Worm (Caenorhabditis elegans) whole organism, L1 larva: ENCODE data around the gene nlp-46.
A peak's percentile ranks its signal among the peaks of the same experiment; 100 is the strongest.

Source experiments
- C04F5.9 ChIP-seq: sonication (generic microtip); optimal IDR thresholded peaks from 2 replicates; lab custom pipeline; 2016; ENCODE audit warnings: missing genetic modification characterization, missing compliant biosample characterization
- C34B4.2 ChIP-seq: sonication (generic microtip); optimal IDR thresholded peaks from 2 replicates; lab custom pipeline; 2017; ENCODE audit warnings: mild to moderate bottlenecking, missing genetic modification characterization, missing compliant biosample characterization
- aly-2 ChIP-seq: fragments of 150-350 bp; optimal IDR thresholded peaks from 2 replicates; lab custom pipeline; 2014; ENCODE audit warnings: missing biosample characterization, missing genetic modification characterization
- ama-1 ChIP-seq: fragments of 150-350 bp; optimal IDR thresholded peaks from 2 replicates; lab custom pipeline; 2014
- blmp-1 ChIP-seq: fragments of 150-350 bp; optimal IDR thresholded peaks from 2 replicates; lab custom pipeline; 2014; ENCODE audit warnings: missing biosample characterization, missing genetic modification characterization
- ceh-63 ChIP-seq: fragments of 200-800 bp; sonication (Bioruptor generic); optimal IDR thresholded peaks from 2 replicates; lab custom pipeline; 2018; ENCODE audit warnings: mild to moderate bottlenecking, missing genetic modification characterization, missing compliant biosample characterization
- ceh-88 ChIP-seq: fragments of 200-800 bp; sonication (Bioruptor generic); IDR thresholded peaks from 2 replicates; pipeline ENCODE4 v1.3.6; 2022; ENCODE audit warnings: missing genetic modification characterization, missing compliant biosample characterization
- ceh-90 ChIP-seq: sonication (generic microtip); optimal IDR thresholded peaks from 2 replicates; lab custom pipeline; 2016; ENCODE audit warnings: missing genetic modification characterization, missing compliant biosample characterization
- ces-1 ChIP-seq: fragments of 150-350 bp; optimal IDR thresholded peaks from 2 replicates; lab custom pipeline; 2014; ENCODE audit warnings: missing biosample characterization, missing genetic modification reagents, missing genetic modification characterization
- efl-3 ChIP-seq: fragments of 200-800 bp; sonication (Bioruptor generic); optimal IDR thresholded peaks from 2 replicates; lab custom pipeline; 2018; ENCODE audit warnings: mild to moderate bottlenecking, missing genetic modification characterization, missing compliant biosample characterization
- egl-13 ChIP-seq: sonication (generic microtip); optimal IDR thresholded peaks from 2 replicates; lab custom pipeline; 2016; ENCODE audit warnings: missing genotype, missing genetic modification reagents, missing genetic modification characterization, missing compliant biosample characterization
- egl-27 ChIP-seq, 2 experiments: fragments of 150-350 bp in 1 of 2; sonication (generic microtip); optimal IDR thresholded peaks; 3 replicates each; lab custom pipeline; 2017 to 2018; ENCODE audit warnings: missing biosample characterization in 2 of 2, missing genetic modification characterization in 2 of 2, missing genetic modification reagents in 2 of 2
- elt-3 ChIP-seq, 6 experiments: fragments of 150-350 bp in 1 of 6; sonication (generic microtip); optimal IDR thresholded peaks; 2 replicates each; lab custom pipeline; 2017 to 2018; ENCODE audit warnings: missing biosample characterization in 6 of 6, missing genetic modification characterization in 6 of 6, inconsistent platforms in 1 of 6
- ets-5 ChIP-seq: fragments of 200-800 bp; sonication (Bioruptor generic); IDR thresholded peaks from 2 replicates; pipeline ENCODE4 v1.3.6; 2022; ENCODE audit warnings: missing genetic modification characterization, missing compliant biosample characterization
- fkh-4 ChIP-seq: sonication (generic microtip); optimal IDR thresholded peaks from 2 replicates; lab custom pipeline; 2016; ENCODE audit warnings: missing compliant biosample characterization, missing genetic modification characterization, borderline replicate concordance
- fkh-8 ChIP-seq: sonication (generic microtip); optimal IDR thresholded peaks from 2 replicates; lab custom pipeline; 2016; ENCODE audit warnings: mild to moderate bottlenecking, missing genetic modification characterization, missing compliant biosample characterization
- fos-1 ChIP-seq: fragments of 150-350 bp; optimal IDR thresholded peaks from 2 replicates; lab custom pipeline; 2014; ENCODE audit warnings: missing biosample characterization, missing genetic modification characterization
- grh-1 ChIP-seq: fragments of 200-800 bp; sonication (Bioruptor generic); IDR thresholded peaks from 2 replicates; pipeline ENCODE4 v1.3.6; 2022; ENCODE audit warnings: missing genetic modification reagents, missing genetic modification characterization, missing compliant biosample characterization
- hpl-2 ChIP-seq: fragments of 150-350 bp; optimal IDR thresholded peaks from 2 replicates; lab custom pipeline; 2014; ENCODE audit warnings: missing biosample characterization, missing genetic modification reagents, missing genetic modification characterization
- isw-1 ChIP-seq: fragments of 200-800 bp; sonication (Bioruptor generic); IDR thresholded peaks from 2 replicates; pipeline ENCODE4 v1.3.6; 2022; ENCODE audit warnings: missing genetic modification characterization, missing compliant biosample characterization
- lin-14 ChIP-seq: fragments of 200-800 bp; sonication (Bioruptor generic); optimal IDR thresholded peaks from 2 replicates; lab custom pipeline; 2018; ENCODE audit warnings: mild to moderate bottlenecking, missing genetic modification characterization, moderate library complexity, missing compliant biosample characterization
- lin-35 ChIP-seq, 2 experiments: fragments of 150-350 bp; optimal IDR thresholded peaks; 2 replicates each; lab custom pipeline; 2014; ENCODE audit warnings: missing biosample characterization in 2 of 2, missing genetic modification characterization in 2 of 2, missing genetic modification reagents in 2 of 2
- lir-3 ChIP-seq: sonication (generic microtip); optimal IDR thresholded peaks from 2 replicates; lab custom pipeline; 2016; ENCODE audit warnings: mild to moderate bottlenecking, missing genetic modification characterization, moderate library complexity, missing compliant biosample characterization; ENCODE audit not compliant: poor library complexity
- lsy-2 ChIP-seq, 2 experiments: fragments of 150-350 bp; optimal IDR thresholded peaks; 2 replicates each; lab custom pipeline; 2014; ENCODE audit warnings: missing biosample characterization in 2 of 2, missing genetic modification characterization in 2 of 2
- mef-2 ChIP-seq: fragments of 150-350 bp; optimal IDR thresholded peaks from 2 replicates; lab custom pipeline; 2014; ENCODE audit warnings: missing biosample characterization, missing genetic modification characterization
- mep-1 ChIP-seq: fragments of 150-350 bp; optimal IDR thresholded peaks from 2 replicates; lab custom pipeline; 2014; ENCODE audit warnings: missing biosample characterization, missing genetic modification characterization
- nhr-11 ChIP-seq: fragments of 150-350 bp; optimal IDR thresholded peaks from 2 replicates; lab custom pipeline; 2014; ENCODE audit warnings: missing biosample characterization, missing genetic modification characterization
- nhr-12 ChIP-seq: sonication (generic microtip); optimal IDR thresholded peaks from 2 replicates; lab custom pipeline; 2017; ENCODE audit warnings: missing biosample characterization, missing genetic modification characterization
- nhr-19 ChIP-seq: fragments of 200-800 bp; sonication (Bioruptor generic); conservative IDR thresholded peaks from 2 replicates; pipeline ENCODE4 v1.3.6; 2022; ENCODE audit warnings: missing genetic modification characterization, missing compliant biosample characterization
- nhr-20 ChIP-seq: sonication (generic microtip); optimal IDR thresholded peaks from 2 replicates; lab custom pipeline; 2016; ENCODE audit warnings: mild to moderate bottlenecking, missing genetic modification characterization, missing compliant biosample characterization
- nhr-47 ChIP-seq: sonication (generic microtip); optimal IDR thresholded peaks from 2 replicates; lab custom pipeline; 2016; ENCODE audit warnings: mild to moderate bottlenecking, missing genetic modification characterization, moderate library complexity, missing compliant biosample characterization
- nhr-71 ChIP-seq: sonication (generic microtip); optimal IDR thresholded peaks from 2 replicates; lab custom pipeline; 2016; ENCODE audit warnings: mild to moderate bottlenecking, missing genetic modification characterization, moderate library complexity, missing compliant biosample characterization
- nhr-77 ChIP-seq: fragments of 150-350 bp; optimal IDR thresholded peaks from 2 replicates; lab custom pipeline; 2014; ENCODE audit warnings: missing biosample characterization, missing genetic modification characterization
- nhr-84 ChIP-seq: sonication (generic microtip); optimal IDR thresholded peaks from 2 replicates; lab custom pipeline; 2017; ENCODE audit warnings: missing biosample characterization, missing genetic modification characterization
- nhr-85 ChIP-seq: sonication (generic microtip); peaks from one replicate; lab custom pipeline; 2016; ENCODE audit warnings: missing genetic modification characterization, inconsistent platforms, missing compliant biosample characterization
- nhr-90 ChIP-seq: sonication (generic microtip); optimal IDR thresholded peaks from 2 replicates; lab custom pipeline; 2016; ENCODE audit warnings: mild to moderate bottlenecking, missing genetic modification characterization, missing compliant biosample characterization; ENCODE audit not compliant: poor library complexity
- pag-3 ChIP-seq: sonication (generic microtip); optimal IDR thresholded peaks from 2 replicates; lab custom pipeline; 2017; ENCODE audit warnings: missing genetic modification characterization, mild to moderate bottlenecking, missing compliant biosample characterization, antibody characterized with exemption, borderline replicate concordance; ENCODE audit not compliant: insufficient read depth
- pax-3 ChIP-seq: fragments of 200-800 bp; sonication (Bioruptor generic); optimal IDR thresholded peaks from 2 replicates; lab custom pipeline; 2018; ENCODE audit warnings: mild to moderate bottlenecking, missing genetic modification characterization, moderate library complexity, missing compliant biosample characterization
- snu-23 ChIP-seq: sonication (generic microtip); optimal IDR thresholded peaks from 2 replicates; lab custom pipeline; 2016; ENCODE audit warnings: missing genetic modification characterization, missing compliant biosample characterization
- sptf-1 ChIP-seq: fragments of 150-350 bp; optimal IDR thresholded peaks from 2 replicates; lab custom pipeline; 2014; ENCODE audit warnings: missing biosample characterization, missing genetic modification characterization
- tbx-2 ChIP-seq: sonication (generic microtip); optimal IDR thresholded peaks from 2 replicates; lab custom pipeline; 2016; ENCODE audit warnings: missing genetic modification characterization, missing compliant biosample characterization
- unc-130 ChIP-seq: fragments of 150-350 bp; optimal IDR thresholded peaks from 2 replicates; lab custom pipeline; 2017; ENCODE audit warnings: missing biosample characterization, missing genetic modification characterization, inconsistent platforms
- xbp-1 ChIP-seq: sonication (generic microtip); optimal IDR thresholded peaks from 2 replicates; lab custom pipeline; 2016; ENCODE audit warnings: missing genetic modification characterization, missing compliant biosample characterization
- zag-1 ChIP-seq: fragments of 150-350 bp; optimal IDR thresholded peaks from 2 replicates; lab custom pipeline; 2014; ENCODE audit warnings: missing biosample characterization, missing genetic modification characterization
- zip-4 ChIP-seq: fragments of 200-800 bp; sonication (Bioruptor generic); optimal IDR thresholded peaks from 2 replicates; lab custom pipeline; 2018; ENCODE audit warnings: mild to moderate bottlenecking, missing genetic modification characterization, moderate library complexity, missing compliant biosample characterization
- ztf-11 ChIP-seq, 2 experiments: sonication (generic microtip); optimal IDR thresholded peaks; 2 replicates each; lab custom pipeline; 2016 to 2017; ENCODE audit warnings: missing genetic modification characterization in 2 of 2, missing biosample characterization in 1 of 2, missing compliant biosample characterization in 1 of 2
- ztf-4 ChIP-seq: fragments of 150-350 bp; optimal IDR thresholded peaks from 2 replicates; lab custom pipeline; 2014; ENCODE audit warnings: missing biosample characterization, missing genetic modification characterization

The nlp-46 gene

DNA sequence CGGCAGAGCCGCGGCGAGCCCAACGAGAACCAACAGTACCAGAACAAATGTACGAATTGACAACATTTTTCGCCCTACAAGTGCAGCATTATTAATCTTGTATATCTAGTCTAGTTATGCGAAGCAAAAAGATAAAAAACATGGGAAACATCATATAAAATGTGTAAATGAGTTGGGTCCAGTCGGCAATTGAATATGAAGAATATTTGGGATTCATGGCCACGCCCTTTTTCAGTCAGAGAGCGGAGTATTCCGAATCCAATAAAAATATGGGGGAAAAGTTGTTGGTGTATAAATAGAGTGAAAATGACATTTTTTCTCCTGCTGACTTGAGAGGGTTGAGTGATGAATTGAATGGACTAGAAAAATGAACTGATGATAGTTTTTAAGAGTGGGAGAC, at the start of gene nlp-46:
Gene nlp-46 (minus strand): TSS at position 101 of the 400 bp plus-strand sequence.
- TF ChIP-seq fkh-8 (tag; lab: Kevin White, UChicago) (no peak), ceh-90 (tag; lab: Kevin White, UChicago) (no peak), sptf-1 (tag; lab: Kevin White, UChicago) (no peak), ces-1 (GFP tag; lab: Kevin White, UChicago) (no peak), ceh-63 (no peak), zag-1 (tag; lab: Kevin White, UChicago) (no peak)

DNA sequence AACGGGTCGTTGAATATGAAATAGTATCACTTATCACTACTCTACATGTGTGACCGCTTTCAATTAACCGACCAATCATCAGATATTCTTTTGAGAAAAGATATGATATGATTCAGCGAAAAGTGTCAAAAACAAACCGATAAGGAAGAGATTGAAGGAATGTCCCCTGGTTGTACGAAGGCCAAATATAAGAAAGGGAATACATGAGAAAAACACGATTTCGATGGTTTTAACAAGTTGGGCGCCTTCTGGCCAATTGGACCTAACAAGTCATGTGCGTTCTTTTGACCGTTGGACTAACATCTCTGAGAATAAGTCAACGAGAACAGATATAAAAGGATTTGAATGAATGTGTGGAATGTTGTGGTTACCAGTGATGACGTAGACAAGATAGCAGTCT, 49.8 kb upstream of the nlp-46 start:
- TF ChIP-seq nhr-77 (tag; lab: Kevin White, UChicago), result no peak
- no peak for TF ChIP-seq ztf-4 (tag; lab: Kevin White, UChicago)
- TF ChIP-seq lir-3 (tag; lab: Kevin White, UChicago), result no peak
- no peak for TF ChIP-seq zip-4
- TF ChIP-seq hpl-2 (GFP tag; lab: Kevin White, UChicago), result no peak
- no peak for TF ChIP-seq ceh-88 (GFP tag; lab: Robert Waterston, UW)
- TF ChIP-seq tbx-2 (tag; lab: Kevin White, UChicago), result peak; percentile 37
- no peak for TF ChIP-seq aly-2 (tag; lab: Kevin White, UChicago)
- no peak for TF ChIP-seq ceh-90 (tag; lab: Kevin White, UChicago)
- no peak for TF ChIP-seq egl-27 (tag; optimal IDR thresholded peaks at IDR 0.05; lab: Kevin White, UChicago)
- TF ChIP-seq snu-23 (GFP tag; lab: Kevin White, UChicago), result peak; percentile 30
- no peak for TF ChIP-seq mep-1 (tag; lab: Kevin White, UChicago)
- 0 out of 2 replicates have a peak, but pooled peaks have one; percentile 5 for TF ChIP-seq grh-1 (GFP tag; lab: Robert Waterston, UW)
- TF ChIP-seq ama-1 (lab: Kevin White, UChicago), result no peak
- no peak for TF ChIP-seq nhr-11 (tag; lab: Kevin White, UChicago)
- TF ChIP-seq nhr-84 (tag; lab: Kevin White, UChicago), result no peak
- peak; percentile 84 for TF ChIP-seq nhr-85
- TF ChIP-seq pax-3 (tag; lab: Kevin White, UChicago), result no peak
- peak; percentile 2 for TF ChIP-seq nhr-90 (tag; lab: Kevin White, UChicago)
- TF ChIP-seq lsy-2 (tag; optimal IDR thresholded peaks at IDR 0.05; lab: Kevin White, UChicago), result peak in 1 of 2 experiments; percentile 25
- no peak for TF ChIP-seq nhr-47 (tag; lab: Kevin White, UChicago)
- TF ChIP-seq elt-3 (tag; optimal IDR thresholded peaks at IDR 0.05; lab: Kevin White, UChicago), result peak in 3 of 6 experiments; percentile 32 to 85 (median 59)
- TF ChIP-seq lin-35 (GFP tag; optimal IDR thresholded peaks at IDR 0.05; lab: Kevin White, UChicago), result peak in 1 of 2 experiments; percentile 9
- peak; percentile 59 for TF ChIP-seq nhr-71 (tag; lab: Kevin White, UChicago)
- TF ChIP-seq pag-3, result no peak
- TF ChIP-seq nhr-20 (tag; lab: Kevin White, UChicago), result peak; percentile 42
- TF ChIP-seq lin-14, result peak; percentile 38
- TF ChIP-seq C34B4.2, result no peak
- TF ChIP-seq ces-1 (GFP tag; lab: Kevin White, UChicago), result no peak
- peak; percentile 80 for TF ChIP-seq blmp-1 (tag; lab: Kevin White, UChicago)
- TF ChIP-seq nhr-19 (GFP tag; lab: Robert Waterston, UW), result peak; percentile 21
- peak; percentile 25 for TF ChIP-seq unc-130 (tag; lab: Kevin White, UChicago)

DNA sequence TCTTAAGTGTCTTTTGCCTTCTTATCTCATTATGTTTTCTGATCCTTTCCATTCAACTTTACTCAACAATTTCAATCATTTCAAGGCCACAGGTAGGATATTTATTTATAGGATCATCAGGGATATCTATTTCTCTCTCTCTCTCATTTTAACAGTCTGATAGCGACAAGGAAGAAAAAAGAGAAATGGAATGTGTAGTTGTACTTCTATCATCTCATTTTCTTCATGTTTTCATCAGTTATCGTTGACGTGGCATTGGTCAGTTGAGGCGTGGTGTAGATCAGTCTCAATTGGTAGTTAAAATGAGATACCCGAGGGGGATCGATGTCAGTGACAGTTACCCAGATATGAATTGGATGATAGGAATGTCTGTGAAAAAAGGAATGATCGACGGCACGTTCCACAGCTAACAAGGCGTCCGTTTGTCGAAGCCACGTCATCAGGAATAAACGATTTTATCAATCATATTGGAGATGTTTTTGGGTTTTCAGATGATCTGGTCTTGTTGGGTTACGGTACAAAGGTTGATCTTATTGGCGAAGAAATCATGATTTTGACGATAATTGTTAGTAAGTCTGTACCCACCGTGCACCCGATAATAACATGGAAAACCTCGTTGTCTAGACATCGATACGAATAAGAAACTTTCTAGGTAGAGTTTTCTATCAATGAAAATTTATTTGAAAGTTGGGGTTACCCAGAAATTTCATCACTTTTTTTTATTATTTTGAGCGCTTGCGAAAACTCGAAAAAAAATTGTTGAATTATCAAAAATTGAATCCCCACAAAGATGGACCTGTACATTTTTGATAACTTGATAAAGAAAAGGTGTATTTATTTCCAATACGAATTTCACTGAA, 48.3 kb upstream of the nlp-46 start:
- TF ChIP-seq C04F5.9, result no peak
- TF ChIP-seq ztf-4 (tag; lab: Kevin White, UChicago), result peak; percentile 28
- TF ChIP-seq C34B4.2, result no peak
- no peak for TF ChIP-seq nhr-12
- no peak for TF ChIP-seq zag-1 (tag; lab: Kevin White, UChicago)
- TF ChIP-seq aly-2 (tag; lab: Kevin White, UChicago), result no peak
- no peak for TF ChIP-seq ztf-11 (tag; optimal IDR thresholded peaks at IDR 0.05; lab: Kevin White, UChicago)
- no peak for TF ChIP-seq mef-2 (tag; lab: Kevin White, UChicago)
- no peak for TF ChIP-seq ets-5 (GFP tag; lab: Robert Waterston, UW)
- TF ChIP-seq blmp-1 (tag; lab: Kevin White, UChicago), result peak; percentile 85
- TF ChIP-seq efl-3 (GFP tag; lab: Kevin White, UChicago), result no peak
- TF ChIP-seq xbp-1 (tag; lab: Kevin White, UChicago), result no peak
- TF ChIP-seq fos-1 (tag; lab: Kevin White, UChicago), result no peak
- TF ChIP-seq nhr-84 (tag; lab: Kevin White, UChicago), result no peak
- TF ChIP-seq fkh-4 (tag; lab: Kevin White, UChicago), result no peak
- no peak for TF ChIP-seq isw-1 (GFP tag; lab: Robert Waterston, UW)
- TF ChIP-seq lin-14, result peak; percentile 84
- no peak for TF ChIP-seq egl-13 (tag; lab: Kevin White, UChicago)
